Fruit fly (Drosophila melanogaster): ENCODE measurements around the gene CG3191.

CG3191 gene

DNA sequence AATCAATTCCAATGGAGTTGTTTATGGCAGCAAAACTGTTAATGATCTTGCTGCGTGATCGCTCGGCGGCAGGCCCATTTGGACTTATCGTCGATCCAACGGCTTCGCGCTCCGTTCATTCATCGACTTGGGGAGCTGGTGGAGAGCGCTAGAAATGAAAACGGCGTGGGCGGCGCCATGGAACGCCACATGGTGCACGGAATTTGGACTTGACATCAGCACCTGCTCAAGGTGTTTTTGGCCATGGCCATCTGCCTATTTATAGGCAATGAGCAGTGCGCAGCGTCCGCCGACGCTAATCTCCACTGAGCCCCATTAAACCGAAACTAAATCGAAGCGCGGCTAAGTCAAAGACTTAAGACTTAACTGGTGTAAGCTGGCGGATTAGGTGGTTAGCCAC is 33.3 kb downstream of the CG3191 start:
- TF ChIP-seq CG10348 (GFP tag; IDR thresholded peaks at IDR 0.05) = no peak
- TF ChIP-seq CG14655 (GFP tag; optimal IDR thresholded peaks at IDR 0.05) = no peak
- TF ChIP-seq CG8159 (tag; optimal IDR thresholded peaks at IDR 0.05) = no peak
- no peak for TF ChIP-seq EcR (GFP tag; optimal IDR thresholded peaks at IDR 0.05)
- no peak for TF ChIP-seq rn (GFP tag; IDR thresholded peaks at IDR 0.05)
- TF ChIP-seq fd96Ca (GFP tag; IDR thresholded peaks at IDR 0.05) = no peak
- no peak for TF ChIP-seq CG8301 (tag; optimal IDR thresholded peaks at IDR 0.05)
- TF ChIP-seq CG32121 (GFP tag; IDR thresholded peaks at IDR 0.05) = no peak
- TF ChIP-seq CG17806 (tag; optimal IDR thresholded peaks at IDR 0.05) = no peak
- no peak for TF ChIP-seq CG9948 (tag; optimal IDR thresholded peaks at IDR 0.05)

dm6 chrX:2213759-2214406 is 37.9 kb downstream of the CG3191 start, which contains the start of gene SmydA-8:
Gene SmydA-8, minus strand, starts transcription at chrX:2213809.
- no peak for TF ChIP-seq fd96Ca (GFP tag; IDR thresholded peaks at IDR 0.05)
- TF ChIP-seq CG4496 (GFP tag; IDR thresholded peaks at IDR 0.05) = 0 out of 3 replicates have a peak, but pooled peaks have one; percentile 51
- TF ChIP-seq Pif1A (GFP tag; optimal IDR thresholded peaks at IDR 0.05) = peak; percentile 16
- TF ChIP-seq EcR (GFP tag; optimal IDR thresholded peaks at IDR 0.05) = peak; percentile 17
- TF ChIP-seq CG32121 (GFP tag; IDR thresholded peaks at IDR 0.05) = no peak
- TF ChIP-seq CG10348 (GFP tag; IDR thresholded peaks at IDR 0.05) = no peak
- TF ChIP-seq CG15710 (tag; optimal IDR thresholded peaks at IDR 0.05) = no peak
- TF ChIP-seq CG8159 (tag; optimal IDR thresholded peaks at IDR 0.05) = no peak
- no peak for TF ChIP-seq CG17806 (tag; optimal IDR thresholded peaks at IDR 0.05)
- TF ChIP-seq gl (tag; optimal IDR thresholded peaks at IDR 0.05) = no peak

- TF ChIP-seq fd96Ca (GFP tag; IDR thresholded peaks at IDR 0.05) (0 out of 3 replicates have a peak, but pooled peaks have one; percentile 26), CG14655 (GFP tag; optimal IDR thresholded peaks at IDR 0.05) (peak; percentile 6), CG8159 (tag; optimal IDR thresholded peaks at IDR 0.05) (no peak), CG32121 (GFP tag; IDR thresholded peaks at IDR 0.05) (peak; percentile 47), EcR (GFP tag; optimal IDR thresholded peaks at IDR 0.05) (no peak), CG15710 (tag; optimal IDR thresholded peaks at IDR 0.05) (no peak), Pif1A (GFP tag; optimal IDR thresholded peaks at IDR 0.05) (peak; percentile 8), Ets98B (GFP tag; IDR thresholded peaks at IDR 0.05) (peak; percentile 60)
These were observed 39.4 kb downstream of the CG3191 start for dm6 chrX:2212327-2212820.

- no peak for TF ChIP-seq rn (GFP tag; IDR thresholded peaks at IDR 0.05)
- peak; percentile 13; the same call in 1 of the 3 replicates for TF ChIP-seq CG4496 (GFP tag; IDR thresholded peaks at IDR 0.05)
- no peak for TF ChIP-seq CG8159 (tag; optimal IDR thresholded peaks at IDR 0.05)
- TF ChIP-seq CG32121 (GFP tag; IDR thresholded peaks at IDR 0.05) = peak; percentile 34; the same call in 1 of the 2 replicates
- no peak for TF ChIP-seq Pif1A (GFP tag; optimal IDR thresholded peaks at IDR 0.05)
- TF ChIP-seq CG10348 (GFP tag; IDR thresholded peaks at IDR 0.05) = 0 out of 2 replicates have a peak, but pooled peaks have one; percentile 39
- TF ChIP-seq CG14655 (GFP tag; optimal IDR thresholded peaks at IDR 0.05) = no peak
- TF ChIP-seq fd96Ca (GFP tag; IDR thresholded peaks at IDR 0.05) = peak; percentile 65; the same call in 2 of the 3 replicates
- no peak for TF ChIP-seq Snoo (tag; optimal IDR thresholded peaks at IDR 0.05)
These were observed 43.1 kb downstream of the CG3191 start for dm6 chrX:2208641-2209241.

DNA sequence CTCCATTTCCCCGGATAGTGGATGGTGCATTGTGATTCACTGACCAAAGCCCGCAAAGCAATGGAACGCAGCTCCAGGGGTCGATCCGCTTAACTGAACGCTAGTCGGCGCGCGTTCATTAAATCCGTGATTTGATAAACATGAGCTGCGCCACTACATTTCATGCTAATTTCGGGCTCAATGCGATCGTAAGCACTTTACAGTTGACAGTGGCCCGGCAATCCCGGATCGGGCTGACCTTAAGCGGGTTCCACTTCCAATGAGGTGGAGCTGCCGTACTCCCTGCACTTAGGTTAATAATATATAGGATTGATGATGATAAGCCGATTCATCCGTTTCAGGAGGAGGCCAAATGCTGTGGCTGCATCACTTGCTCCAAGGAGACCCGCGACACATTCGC is 48.0 kb downstream of the CG3191 start, which contains the start of gene FarO:
Gene FarO, minus strand, starts transcription at position 101 of the 400 bp plus-strand sequence.
- TF ChIP-seq Pif1A (GFP tag; optimal IDR thresholded peaks at IDR 0.05) (no peak), CG32121 (GFP tag; IDR thresholded peaks at IDR 0.05) (no peak), CG17806 (tag; optimal IDR thresholded peaks at IDR 0.05) (no peak), CG4496 (GFP tag; IDR thresholded peaks at IDR 0.05) (no peak)
